Worm (Caenorhabditis elegans): ENCODE data around the gene valv-1.

valv-1 gene

DNA sequence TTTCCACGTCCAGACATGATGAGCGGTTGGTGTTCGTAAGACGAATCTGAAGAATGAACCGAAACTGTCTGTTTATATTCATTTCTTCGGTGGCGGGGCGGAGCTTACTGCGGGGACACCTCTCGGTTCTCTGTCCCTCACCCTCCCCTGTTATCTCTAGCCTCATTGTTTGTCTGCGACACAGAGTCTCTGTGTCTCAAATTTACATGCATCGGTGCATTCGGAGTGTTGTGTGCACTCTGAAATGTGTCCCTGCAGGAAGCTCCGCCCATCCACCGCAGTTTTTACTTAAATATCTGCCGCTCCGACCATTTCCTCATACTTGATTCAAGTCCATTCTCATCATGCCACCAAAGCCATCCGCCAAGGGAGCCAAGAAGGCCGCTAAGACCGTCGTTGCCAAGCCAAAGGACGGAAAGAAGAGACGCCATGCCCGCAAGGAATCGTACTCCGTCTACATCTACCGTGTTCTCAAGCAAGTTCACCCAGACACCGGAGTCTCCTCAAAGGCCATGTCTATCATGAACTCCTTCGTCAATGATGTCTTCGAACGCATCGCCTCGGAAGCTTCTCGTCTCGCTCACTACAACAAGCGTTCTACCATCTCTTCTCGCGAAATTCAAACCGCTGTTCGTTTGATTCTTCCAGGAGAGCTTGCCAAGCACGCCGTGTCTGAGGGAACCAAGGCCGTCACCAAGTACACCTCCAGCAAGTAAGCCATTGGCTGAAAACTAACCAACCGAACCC, 41.2 kb upstream of the valv-1 start, which contains the start of the genes his-61 and his-62 (continued):
- no peak for TF ChIP-seq jun-1 (tag; optimal IDR thresholded peaks at IDR 0.05)
- no peak for TF ChIP-seq ztf-7 (tag; optimal IDR thresholded peaks at IDR 0.05)
- TF ChIP-seq snpc-4 (tag; optimal IDR thresholded peaks at IDR 0.05), result no peak
- peak; percentile 48; the same call in 1 of the 2 replicates for TF ChIP-seq hmg-1.1 (GFP tag; IDR thresholded peaks at IDR 0.05)
- peak; percentile 79 for TF ChIP-seq dmd-6 (GFP tag; IDR thresholded peaks at IDR 0.05)
- 0 out of 2 replicates have a peak, but pooled peaks have one; percentile 43 for TF ChIP-seq tra-1 (GFP tag; IDR thresholded peaks at IDR 0.05)
- peak; percentile 86 for TF ChIP-seq nhr-102 (tag; optimal IDR thresholded peaks at IDR 0.05)
- TF ChIP-seq dmd-9 (GFP tag; IDR thresholded peaks at IDR 0.05), result no peak
- no peak; the same call in 1 of the 2 replicates for TF ChIP-seq F26F4.8 (GFP tag; conservative IDR thresholded peaks at IDR 0.05)
- TF ChIP-seq lin-15B (tag; optimal IDR thresholded peaks at IDR 0.05), result no peak
- TF ChIP-seq Y48G9A.11 (GFP tag; IDR thresholded peaks at IDR 0.05), result no peak

DNA sequence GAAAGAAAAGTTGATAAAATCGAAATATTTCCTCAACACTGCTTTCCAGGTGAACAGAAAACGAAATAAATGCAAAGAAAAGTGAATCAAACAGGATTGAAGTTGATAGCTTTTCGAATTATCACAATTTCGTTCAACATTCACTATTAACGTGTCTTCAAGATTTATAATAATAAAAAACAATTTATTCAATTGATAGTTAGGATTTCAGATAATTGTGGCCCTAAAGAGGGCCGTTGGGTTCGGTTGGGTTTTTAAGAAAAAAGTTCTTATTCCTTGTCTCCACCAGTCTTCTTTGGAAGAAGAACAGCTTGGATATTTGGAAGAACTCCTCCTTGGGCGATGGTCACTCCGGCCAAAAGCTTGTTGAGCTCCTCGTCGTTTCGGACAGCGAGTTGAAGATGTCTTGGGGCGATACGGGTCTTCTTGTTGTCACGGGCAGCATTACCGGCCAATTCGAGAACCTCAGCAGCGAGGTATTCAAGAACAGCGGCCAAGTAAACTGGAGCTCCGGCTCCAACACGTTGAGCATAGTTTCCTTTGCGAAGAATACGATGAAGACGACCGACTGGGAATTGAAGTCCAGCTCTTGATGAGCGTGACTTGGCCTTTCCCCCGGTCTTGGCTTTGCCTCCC, 40.5 kb upstream of the valv-1 start:
- TF ChIP-seq Y105C5A.15 (GFP tag; IDR thresholded peaks at IDR 0.05) (peak; percentile 32; the same call in 1 of the 2 replicates), lim-7 (GFP tag; IDR thresholded peaks at IDR 0.05) (peak; percentile 23; the same call in 1 of the 2 replicates), egl-43 (GFP tag; IDR thresholded peaks at IDR 0.05) (peak; percentile 60; the same call in 1 of the 2 replicates), D1046.2 (GFP tag; IDR thresholded peaks at IDR 0.05) (0 out of 2 replicates have a peak, but pooled peaks have one; percentile 8), F26F4.8 (GFP tag; conservative IDR thresholded peaks at IDR 0.05) (peak; percentile 64; the same call in 1 of the 2 replicates), F49E8.2 (tag; optimal IDR thresholded peaks at IDR 0.05; ENCODE audit: borderline replicate concordance) (peak; percentile 14)

DNA sequence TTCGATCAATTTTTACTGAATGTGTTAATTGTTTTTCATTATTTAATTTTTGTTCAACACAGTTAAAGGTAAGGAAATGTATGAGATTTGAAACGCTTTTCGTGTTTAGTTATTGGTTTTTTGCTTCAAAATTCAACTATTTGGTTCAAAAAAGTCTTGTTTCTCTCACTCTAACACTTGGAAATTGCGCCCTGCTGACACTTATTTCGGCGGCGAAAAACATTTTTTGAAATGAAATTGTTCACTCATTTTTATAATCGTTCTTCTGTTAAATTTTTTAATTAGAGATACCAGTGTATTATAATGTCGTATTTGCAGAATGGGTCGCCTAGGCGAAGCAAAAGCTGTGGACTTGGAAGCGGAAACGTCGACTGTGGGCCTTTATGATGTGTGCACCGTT, 33.0 kb upstream of the valv-1 start, which contains the start of gene rod-1:
rod-1 (plus strand) TSS at position 319 of the 400 bp plus-strand sequence.
- TF ChIP-seq fkh-10 (GFP tag; optimal IDR thresholded peaks at IDR 0.05) (peak; percentile 12), dpl-1 (GFP tag; optimal IDR thresholded peaks at IDR 0.05) (peak; percentile 69), aha-1 (tag) (peak; percentile 57), nhr-41 (GFP tag; IDR thresholded peaks at IDR 0.05) (no peak), D1046.2 (GFP tag; IDR thresholded peaks at IDR 0.05) (no peak)

DNA sequence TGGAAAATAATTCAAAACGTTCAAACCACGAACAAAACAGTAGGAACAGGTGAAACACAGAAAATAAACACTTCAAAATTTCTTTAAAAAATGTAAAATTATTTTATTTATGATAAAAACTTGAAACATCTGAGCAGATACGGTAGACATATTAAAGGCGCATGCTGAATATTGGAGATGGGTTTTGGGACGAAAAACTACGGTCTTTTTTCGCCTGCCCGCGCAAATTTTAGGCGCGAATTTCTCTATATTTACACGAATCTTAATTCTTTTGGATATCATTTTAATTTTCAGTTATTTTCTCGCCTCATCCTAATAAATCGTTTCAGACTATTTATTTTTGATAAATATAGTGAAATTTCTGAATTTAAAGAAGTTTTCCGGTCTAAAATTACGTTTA, 32.6 kb upstream of the valv-1 start:
- TF ChIP-seq daf-16 (GFP tag; optimal IDR thresholded peaks at IDR 0.05) (no peak), daf-16 (tag; optimal IDR thresholded peaks at IDR 0.05) (no peak), nhr-48 (tag; optimal IDR thresholded peaks at IDR 0.05) (no peak), snpc-1.2 (GFP tag; IDR thresholded peaks at IDR 0.05) (peak; percentile 76), ceh-28 (tag; optimal IDR thresholded peaks at IDR 0.05) (no peak), dve-1 (tag; optimal IDR thresholded peaks at IDR 0.05; ENCODE audit: insufficient read depth) (no peak), ctbp-1 (GFP tag; IDR thresholded peaks at IDR 0.05) (no peak), mxl-3 (GFP tag; optimal IDR thresholded peaks at IDR 0.05) (no peak), egl-27 (tag; optimal IDR thresholded peaks at IDR 0.05) (no peak), unc-130 (GFP tag; optimal IDR thresholded peaks at IDR 0.05) (peak; percentile 85), lin-29 (GFP tag; IDR thresholded peaks at IDR 0.05) (no peak), mep-1 (tag; optimal IDR thresholded peaks at IDR 0.05) (no peak), Y48G9A.11 (GFP tag; IDR thresholded peaks at IDR 0.05) (peak; percentile 62), F49E8.2 (tag; optimal IDR thresholded peaks at IDR 0.05; ENCODE audit: borderline replicate concordance) (peak; percentile 74), ceh-44 (GFP tag; IDR thresholded peaks at IDR 0.05) (0 out of 2 replicates have a peak, but pooled peaks have one; percentile 12), ztf-11 (tag; optimal IDR thresholded peaks at IDR 0.05) (no peak), lin-38 (GFP tag; IDR thresholded peaks at IDR 0.05) (peak; percentile 66)

Data from whole organism, L4 larva.